Worm (Caenorhabditis elegans) whole organism, early embryonic: ENCODE measurements around the gene arf-5.

Experiments used
- B0310.2 ChIP-seq: sonication (generic microtip); optimal IDR thresholded peaks from 2 replicates; lab custom pipeline; 2016; ENCODE audit warnings: mild to moderate bottlenecking, missing genetic modification characterization, missing compliant biosample characterization
- F13C5.2 ChIP-seq: sonication (generic microtip); optimal IDR thresholded peaks from 2 replicates; lab custom pipeline; 2017; ENCODE audit warnings: mild to moderate bottlenecking, missing genetic modification characterization, inconsistent platforms, missing compliant biosample characterization
- aly-1 ChIP-seq: sonication (generic microtip); optimal IDR thresholded peaks from 2 replicates; lab custom pipeline; 2016; ENCODE audit warnings: missing genetic modification characterization, missing compliant biosample characterization
- ama-1 ChIP-seq: fragments of 150-350 bp; optimal IDR thresholded peaks from 2 replicates; lab custom pipeline; 2014
- ceh-13 ChIP-seq: fragments of 200-800 bp; sonication (Bioruptor generic); optimal IDR thresholded peaks from 2 replicates; lab custom pipeline; 2018; ENCODE audit warnings: mild to moderate bottlenecking, missing genetic modification characterization, missing compliant biosample characterization
- ceh-36 ChIP-seq: sonication (generic microtip); optimal IDR thresholded peaks from 2 replicates; lab custom pipeline; 2016; ENCODE audit warnings: missing genetic modification characterization, inconsistent platforms, missing compliant biosample characterization
- ets-7 ChIP-seq: sonication (generic microtip); optimal IDR thresholded peaks from 2 replicates; lab custom pipeline; 2016; ENCODE audit warnings: missing genotype, missing genetic modification characterization, missing compliant biosample characterization
- flt-1 ChIP-seq: fragments of 200-800 bp; sonication (Bioruptor generic); IDR thresholded peaks from 2 replicates; pipeline ENCODE4 v1.3.6; 2022; ENCODE audit warnings: missing genetic modification characterization, missing compliant biosample characterization
- hmbx-1 ChIP-seq: sonication (generic microtip); optimal IDR thresholded peaks from 2 replicates; lab custom pipeline; 2016; ENCODE audit warnings: mild to moderate bottlenecking, missing genetic modification characterization, missing compliant biosample characterization
- hmg-4 ChIP-seq: fragments of 200-800 bp; sonication (Bioruptor generic); optimal IDR thresholded peaks from 2 replicates; lab custom pipeline; 2018; ENCODE audit warnings: mild to moderate bottlenecking, missing genetic modification characterization, missing compliant biosample characterization
- hnd-1 ChIP-seq: sonication (generic microtip); optimal IDR thresholded peaks from 2 replicates; lab custom pipeline; 2016; ENCODE audit warnings: missing genetic modification characterization, missing compliant biosample characterization
- pes-1 ChIP-seq: fragments of 200-800 bp; sonication (Bioruptor generic); IDR thresholded peaks from 2 replicates; pipeline ENCODE4 v1.3.6; 2022; ENCODE audit warnings: missing genetic modification reagents, missing genetic modification characterization, missing compliant biosample characterization
- scrt-1 ChIP-seq: fragments of 200-800 bp; sonication (Bioruptor generic); IDR thresholded peaks from 2 replicates; pipeline ENCODE4 v1.3.6; 2022; ENCODE audit warnings: missing genetic modification characterization, missing compliant biosample characterization
- sea-1 ChIP-seq: fragments of 200-800 bp; sonication (Bioruptor generic); conservative IDR thresholded peaks from 2 replicates; pipeline ENCODE4 v1.3.6; 2022; ENCODE audit warnings: missing genetic modification characterization, missing compliant biosample characterization
- tbx-11 ChIP-seq: fragments of 200-800 bp; sonication (Bioruptor generic); IDR thresholded peaks from 2 replicates; pipeline ENCODE4 v1.3.6; 2022; ENCODE audit warnings: missing genetic modification characterization, missing compliant biosample characterization
- tbx-37 ChIP-seq: fragments of 200-800 bp; sonication (Bioruptor generic); conservative IDR thresholded peaks from 2 replicates; pipeline ENCODE4 v1.3.6; 2022; ENCODE audit warnings: missing genetic modification reagents, missing genetic modification characterization, missing compliant biosample characterization
- tra-4 ChIP-seq: sonication (generic microtip); optimal IDR thresholded peaks from 2 replicates; lab custom pipeline; 2017; ENCODE audit warnings: missing genetic modification characterization, missing compliant biosample characterization

arf-5 gene

ce11 chrIV:8026361-8026760 lies 44.0 kb downstream of the arf-5 start:
- TF ChIP-seq F13C5.2 (tag; lab: Kevin White, UChicago), result no peak
- TF ChIP-seq ceh-36 (tag; lab: Kevin White, UChicago), result no peak
- no peak for TF ChIP-seq flt-1
- no peak for TF ChIP-seq pes-1 (GFP tag; lab: Robert Waterston, UW)
- TF ChIP-seq aly-1 (tag; lab: Kevin White, UChicago), result no peak
- no peak for TF ChIP-seq tbx-11
- no peak for TF ChIP-seq scrt-1 (GFP tag; lab: Robert Waterston, UW)
- no peak for TF ChIP-seq hmg-4 (GFP tag; lab: Kevin White, UChicago)
- TF ChIP-seq ama-1 (lab: Kevin White, UChicago), result no peak
- no peak for TF ChIP-seq ets-7 (tag; lab: Kevin White, UChicago)
- TF ChIP-seq hnd-1 (tag; lab: Kevin White, UChicago), result no peak
- TF ChIP-seq B0310.2, result no peak

DNA sequence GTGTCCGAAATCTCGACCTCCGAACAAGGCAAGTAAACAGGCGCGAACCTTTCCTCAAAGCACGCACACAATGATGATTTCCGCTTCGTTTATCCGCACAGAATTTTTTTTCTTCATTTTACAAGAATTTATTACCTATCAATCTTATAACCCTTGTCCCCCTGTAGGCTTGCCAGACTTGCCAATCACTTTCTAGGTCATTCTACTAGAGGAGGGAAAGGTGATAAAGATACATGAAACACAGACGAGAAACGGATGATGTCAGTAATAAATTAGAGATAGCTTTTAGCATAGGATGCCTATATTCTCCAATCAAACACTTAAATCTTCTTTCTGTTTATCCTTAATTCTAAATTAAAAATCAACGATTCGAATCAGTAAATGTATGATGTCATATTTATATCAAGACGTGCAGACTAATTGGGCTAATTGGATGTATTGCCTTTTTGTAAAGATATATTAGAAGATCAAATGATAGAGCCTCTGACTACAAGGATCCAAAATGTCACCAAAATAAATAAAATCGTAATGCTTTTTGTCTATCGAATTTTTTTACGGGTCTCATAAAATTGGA lies 45.1 kb downstream of the arf-5 start:
- no peak for TF ChIP-seq ama-1 (lab: Kevin White, UChicago)
- no peak for TF ChIP-seq tbx-37 (GFP tag; lab: Robert Waterston, UW)
- TF ChIP-seq sea-1 (GFP tag; lab: Robert Waterston, UW), result no peak
- TF ChIP-seq B0310.2, result no peak
- no peak for TF ChIP-seq F13C5.2 (tag; lab: Kevin White, UChicago)
- TF ChIP-seq flt-1, result no peak
- TF ChIP-seq pes-1 (GFP tag; lab: Robert Waterston, UW), result no peak
- no peak for TF ChIP-seq ceh-36 (tag; lab: Kevin White, UChicago)
- no peak for TF ChIP-seq aly-1 (tag; lab: Kevin White, UChicago)
- no peak for TF ChIP-seq tbx-11
- no peak for TF ChIP-seq hmg-4 (GFP tag; lab: Kevin White, UChicago)
- no peak for TF ChIP-seq hnd-1 (tag; lab: Kevin White, UChicago)
- TF ChIP-seq tra-4, result no peak
- no peak for TF ChIP-seq hmbx-1 (tag; lab: Kevin White, UChicago)
- TF ChIP-seq ceh-13, result no peak
- no peak for TF ChIP-seq scrt-1 (GFP tag; lab: Robert Waterston, UW)
- TF ChIP-seq ets-7 (tag; lab: Kevin White, UChicago), result no peak

DNA sequence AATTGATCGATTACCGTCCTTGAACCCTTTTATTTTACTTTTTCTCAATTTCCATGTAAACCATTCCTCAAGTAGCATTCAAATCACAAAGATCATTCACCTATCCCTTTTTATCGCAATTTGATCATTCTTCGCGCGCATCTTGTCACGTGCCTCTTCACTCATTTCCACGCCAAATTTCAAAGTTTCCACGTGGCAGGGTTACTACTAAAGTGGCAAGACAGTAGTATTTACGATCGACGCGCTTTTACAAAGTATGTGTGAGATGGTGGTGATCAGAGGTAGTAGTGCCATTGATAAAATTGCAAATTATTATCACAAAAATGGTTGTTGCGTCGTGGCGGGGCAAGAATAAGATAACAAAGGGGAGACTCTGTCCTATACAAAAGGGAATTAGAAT lies 46.0 kb downstream of the arf-5 start:
- no peak for TF ChIP-seq tra-4
- TF ChIP-seq pes-1 (GFP tag; lab: Robert Waterston, UW), result no peak
- TF ChIP-seq ceh-36 (tag; lab: Kevin White, UChicago), result no peak
- no peak for TF ChIP-seq aly-1 (tag; lab: Kevin White, UChicago)
- TF ChIP-seq hmg-4 (GFP tag; lab: Kevin White, UChicago), result no peak
- no peak for TF ChIP-seq F13C5.2 (tag; lab: Kevin White, UChicago)

DNA sequence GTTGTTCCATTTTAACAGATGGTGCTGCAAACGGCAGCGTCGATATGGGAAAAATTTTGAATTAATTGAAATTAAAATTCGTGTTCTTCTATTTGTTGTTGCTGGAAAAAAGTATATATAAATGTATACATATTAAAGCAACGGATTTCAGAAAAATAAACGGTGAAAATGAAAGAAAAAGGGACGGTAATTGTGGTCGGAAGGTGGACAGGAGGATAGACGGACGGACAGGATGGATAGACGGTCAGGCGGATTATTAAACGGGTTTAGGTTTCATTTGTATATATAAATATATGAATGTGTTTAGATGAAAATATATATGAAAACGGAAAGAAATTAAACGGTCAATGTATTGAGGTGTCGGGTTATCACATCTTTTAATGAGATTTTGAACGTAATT lies 47.1 kb downstream of the arf-5 start, which contains the start of gene nhr-31:
TSS of gene nhr-31 (minus strand) at position 101 of the 400 bp plus-strand sequence.
- TF ChIP-seq tbx-11 (no peak), pes-1 (GFP tag; lab: Robert Waterston, UW) (no peak), scrt-1 (GFP tag; lab: Robert Waterston, UW) (no peak), F13C5.2 (tag; lab: Kevin White, UChicago) (no peak), ceh-13 (no peak), flt-1 (no peak), ets-7 (tag; lab: Kevin White, UChicago) (no peak), sea-1 (GFP tag; lab: Robert Waterston, UW) (no peak), hnd-1 (tag; lab: Kevin White, UChicago) (no peak), ceh-36 (tag; lab: Kevin White, UChicago) (no peak), B0310.2 (no peak), hmbx-1 (tag; lab: Kevin White, UChicago) (no peak), tbx-37 (GFP tag; lab: Robert Waterston, UW) (no peak), ama-1 (lab: Kevin White, UChicago) (no peak), aly-1 (tag; lab: Kevin White, UChicago) (no peak), tra-4 (no peak), hmg-4 (GFP tag; lab: Kevin White, UChicago) (no peak)

ce11 chrIV:8030099-8030498 lies 47.8 kb downstream of the arf-5 start:
- TF ChIP-seq aly-1 (tag; lab: Kevin White, UChicago) (no peak), hnd-1 (tag; lab: Kevin White, UChicago) (no peak), hmbx-1 (tag; lab: Kevin White, UChicago) (no peak), hmg-4 (GFP tag; lab: Kevin White, UChicago) (no peak), ceh-13 (no peak), tbx-11 (no peak), tbx-37 (GFP tag; lab: Robert Waterston, UW) (no peak), ama-1 (lab: Kevin White, UChicago) (no peak), F13C5.2 (tag; lab: Kevin White, UChicago) (no peak), tra-4 (no peak), ets-7 (tag; lab: Kevin White, UChicago) (no peak), scrt-1 (GFP tag; lab: Robert Waterston, UW) (no peak), sea-1 (GFP tag; lab: Robert Waterston, UW) (no peak), B0310.2 (no peak), ceh-36 (tag; lab: Kevin White, UChicago) (no peak)

DNA sequence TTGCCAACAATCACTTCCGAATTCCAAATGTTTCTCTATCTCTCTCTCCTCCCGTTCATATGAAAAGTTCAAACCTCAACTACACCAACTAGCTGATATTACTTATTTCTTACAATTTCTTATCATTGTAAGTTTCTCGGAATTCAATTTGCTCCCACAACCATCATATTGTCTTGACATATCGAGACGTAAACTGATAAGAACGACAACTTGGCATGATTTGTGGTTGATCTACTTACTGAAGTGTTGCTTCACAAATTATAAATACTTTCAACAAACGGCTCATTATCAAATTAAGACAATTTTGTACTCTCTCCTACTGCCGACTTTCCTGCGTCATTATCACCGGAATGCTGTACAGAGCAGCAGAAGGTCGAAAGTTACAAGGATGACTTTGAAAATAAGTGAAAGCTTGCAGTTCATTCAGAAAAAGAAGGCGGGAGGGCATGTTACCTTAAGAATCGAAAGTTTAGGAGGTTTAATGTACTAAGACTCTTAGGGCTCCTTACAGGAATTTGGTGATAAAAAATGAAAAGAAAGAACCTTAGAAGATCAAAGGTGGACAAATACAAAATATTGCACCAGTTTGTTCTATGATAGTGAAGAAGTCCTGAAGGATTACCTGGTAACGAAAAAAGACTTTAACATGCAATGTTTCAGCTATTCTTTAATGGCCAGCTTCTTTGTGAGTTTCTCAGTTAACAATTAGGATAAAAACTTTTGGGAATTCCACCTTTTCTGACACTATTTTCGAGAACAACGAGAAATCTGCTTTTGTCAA lies 50.0 kb downstream of the arf-5 start:
- TF ChIP-seq sea-1 (GFP tag; lab: Robert Waterston, UW), result no peak
- no peak for TF ChIP-seq B0310.2
- no peak for TF ChIP-seq flt-1
- TF ChIP-seq scrt-1 (GFP tag; lab: Robert Waterston, UW), result no peak
- TF ChIP-seq ceh-36 (tag; lab: Kevin White, UChicago), result no peak
- TF ChIP-seq tbx-11, result no peak
- TF ChIP-seq F13C5.2 (tag; lab: Kevin White, UChicago), result no peak
- no peak for TF ChIP-seq hnd-1 (tag; lab: Kevin White, UChicago)
- no peak for TF ChIP-seq hmbx-1 (tag; lab: Kevin White, UChicago)
- no peak for TF ChIP-seq ceh-13
- no peak for TF ChIP-seq aly-1 (tag; lab: Kevin White, UChicago)
- TF ChIP-seq tra-4, result no peak
- no peak for TF ChIP-seq tbx-37 (GFP tag; lab: Robert Waterston, UW)
- no peak for TF ChIP-seq hmg-4 (GFP tag; lab: Kevin White, UChicago)
- no peak for TF ChIP-seq ets-7 (tag; lab: Kevin White, UChicago)
- no peak for TF ChIP-seq pes-1 (GFP tag; lab: Robert Waterston, UW)
- no peak for TF ChIP-seq ama-1 (lab: Kevin White, UChicago)
